Worm (Caenorhabditis elegans): ENCODE results near the gene gpcp-1.

The gpcp-1 gene

ce11 chrX:3099832-3100231 is 10.6 kb downstream of the gpcp-1 start, which contains the start of gene sec-3 (continued):
- TF ChIP-seq lsy-2 (tag; optimal IDR thresholded peaks at IDR 0.05) = peak in 1 of 2 experiments; percentile 92
- TF ChIP-seq lin-15B (tag; optimal IDR thresholded peaks at IDR 0.05) = peak; percentile 12
- no peak for TF ChIP-seq ZK337.2 (GFP tag; IDR thresholded peaks at IDR 0.05)

ce11 chrX:3094304-3094703 is 16.1 kb downstream of the gpcp-1 start, which contains the start of gene wrt-2:
Gene wrt-2, minus strand, starts transcription at chrX:3094349.
- TF ChIP-seq daf-8 (GFP tag; IDR thresholded peaks at IDR 0.05) (no peak), T20F7.1 (GFP tag; optimal IDR thresholded peaks at IDR 0.05) (no peak), ztf-11 (tag; optimal IDR thresholded peaks at IDR 0.05) (no peak), cey-2 (tag; optimal IDR thresholded peaks at IDR 0.05; ENCODE audit: borderline replicate concordance, insufficient read depth) (no peak), hlh-11 (tag; optimal IDR thresholded peaks at IDR 0.05) (peak; percentile 9), gei-8 (GFP tag; optimal IDR thresholded peaks at IDR 0.05) (no peak), aly-2 (tag; optimal IDR thresholded peaks at IDR 0.05) (no peak), daf-19 (GFP tag; conservative IDR thresholded peaks at IDR 0.05) (no peak), ceh-28 (tag; optimal IDR thresholded peaks at IDR 0.05) (no peak), aha-1 (tag) (peak; percentile 38), nhr-6 (tag; optimal IDR thresholded peaks at IDR 0.05) (no peak), Y105C5A.15 (GFP tag; IDR thresholded peaks at IDR 0.05) (no peak), mes-2 (tag; optimal IDR thresholded peaks at IDR 0.05; ENCODE audit: poor library complexity, severe bottlenecking) (no peak), lin-29 (GFP tag; IDR thresholded peaks at IDR 0.05) (no peak), ceh-82 (tag; optimal IDR thresholded peaks at IDR 0.05) (no peak), mxl-3 (GFP tag; optimal IDR thresholded peaks at IDR 0.05) (peak; percentile 24), set-16 (GFP tag; IDR thresholded peaks at IDR 0.05) (peak; percentile 49; the same call in 1 of the 2 replicates)

- TF ChIP-seq nhr-42 (GFP tag; IDR thresholded peaks at IDR 0.05) = 0 out of 2 replicates have a peak, but pooled peaks have one; percentile 4
- TF ChIP-seq nhr-111 (GFP tag; optimal IDR thresholded peaks at IDR 0.05) = no peak
- TF ChIP-seq hmg-1.1 (GFP tag; IDR thresholded peaks at IDR 0.05) = peak; percentile 42; the same call in 1 of the 2 replicates
- TF ChIP-seq set-16 (GFP tag; IDR thresholded peaks at IDR 0.05) = peak; percentile 32; the same call in 1 of the 2 replicates
- TF ChIP-seq duxl-1 (tag; optimal IDR thresholded peaks at IDR 0.05; ENCODE audit: poor library complexity) = no peak
- TF ChIP-seq dmd-8 (GFP tag; IDR thresholded peaks at IDR 0.05) = peak; percentile 68; the same call in 1 of the 2 replicates
- TF ChIP-seq hlh-11 (tag; optimal IDR thresholded peaks at IDR 0.05) = peak; percentile 0
- no peak for TF ChIP-seq zag-1 (tag; optimal IDR thresholded peaks at IDR 0.05)
- no peak for TF ChIP-seq zip-11 (GFP tag; IDR thresholded peaks at IDR 0.05)
- TF ChIP-seq zfp-2 (tag; optimal IDR thresholded peaks at IDR 0.05) = no peak
- no peak for TF ChIP-seq lin-13 (GFP tag; optimal IDR thresholded peaks at IDR 0.05)
- TF ChIP-seq lsy-2 (tag; optimal IDR thresholded peaks at IDR 0.05) = peak in 1 of 2 experiments; percentile 15
- TF ChIP-seq gei-8 (GFP tag; optimal IDR thresholded peaks at IDR 0.05) = no peak
- TF ChIP-seq mdt-29 (GFP tag; IDR thresholded peaks at IDR 0.05) = no peak
- no peak for TF ChIP-seq nhr-10 (tag; optimal IDR thresholded peaks at IDR 0.05)
- TF ChIP-seq T26A8.4 (GFP tag; IDR thresholded peaks at IDR 0.05) = 0 out of 2 replicates have a peak, but pooled peaks have one; percentile 21
- TF ChIP-seq T20F7.1 (GFP tag; optimal IDR thresholded peaks at IDR 0.05) = no peak
- peak; percentile 83 for TF ChIP-seq ama-1 (optimal IDR thresholded peaks at IDR 0.05)
- TF ChIP-seq unc-62 (GFP tag; optimal IDR thresholded peaks at IDR 0.05 in 1 of 2) = no peak
- no peak for TF ChIP-seq unc-62 (tag; optimal IDR thresholded peaks at IDR 0.05)
- TF ChIP-seq F49E8.2 (tag; optimal IDR thresholded peaks at IDR 0.05; ENCODE audit: borderline replicate concordance) = no peak
- peak; percentile 71 for TF ChIP-seq aha-1 (tag)
- peak; percentile 6; the same call in 1 of the 2 replicates for TF ChIP-seq egl-43 (GFP tag; IDR thresholded peaks at IDR 0.05)
- no peak for TF ChIP-seq spr-1 (tag; optimal IDR thresholded peaks at IDR 0.05)
- TF ChIP-seq daf-16 (GFP tag; optimal IDR thresholded peaks at IDR 0.05) = peak in 1 of 2 experiments; percentile 20
- no peak for TF ChIP-seq daf-16 (tag; optimal IDR thresholded peaks at IDR 0.05)
- no peak for TF ChIP-seq snpc-4 (tag; optimal IDR thresholded peaks at IDR 0.05)
- no peak for TF ChIP-seq mxl-3 (GFP tag; optimal IDR thresholded peaks at IDR 0.05)
Observed at ce11 chrX:3092460-3092859, 18.0 kb downstream of the gpcp-1 start.

Measured in whole organism, L4 larva.